Fruit fly (Drosophila melanogaster) whole organism, embryonic: ENCODE measurements around the gene Setx.

Source experiments
- CG10147 ChIP-seq: fragments of 200-800 bp; sonication (Bioruptor generic); optimal IDR thresholded peaks from 2 replicates; lab custom pipeline; 2019; ENCODE audit warnings: missing biosample characterization, mild to moderate bottlenecking, missing genetic modification characterization, moderate library complexity
- CG10274 ChIP-seq: fragments of 200-800 bp; sonication (Bioruptor generic); optimal IDR thresholded peaks from 3 replicates; lab custom pipeline; 2017; ENCODE audit warnings: missing biosample characterization, mild to moderate bottlenecking, missing genetic modification characterization
- CG11695 ChIP-seq: fragments of 200-800 bp; sonication (Bioruptor generic); IDR thresholded peaks from 3 replicates; pipeline ENCODE4 v1.3.6; 2022; ENCODE audit warnings: missing biosample characterization, missing genetic modification characterization
- CG11723 ChIP-seq: fragments of 200-800 bp; sonication (Bioruptor generic); optimal IDR thresholded peaks from 2 replicates; lab custom pipeline; 2017; ENCODE audit warnings: missing biosample characterization, mild to moderate bottlenecking, missing genetic modification characterization
- CG12236 ChIP-seq: fragments of 200-800 bp; sonication (Bioruptor generic); optimal IDR thresholded peaks from 2 replicates; lab custom pipeline; 2016; ENCODE audit warnings: missing biosample characterization, missing genetic modification characterization
- CG12391 ChIP-seq: fragments of 200-800 bp; sonication (Bioruptor generic); optimal IDR thresholded peaks from 3 replicates; lab custom pipeline; 2018; ENCODE audit warnings: missing biosample characterization, mild to moderate bottlenecking, missing genetic modification characterization, moderate library complexity
- CG15269 ChIP-seq: fragments of 200-800 bp; sonication (Bioruptor generic); optimal IDR thresholded peaks from 2 replicates; lab custom pipeline; 2018; ENCODE audit warnings: missing biosample characterization, mild to moderate bottlenecking, missing genetic modification characterization, moderate library complexity
- CG16779 ChIP-seq: fragments of 200-800 bp; sonication (Bioruptor generic); IDR thresholded peaks from 2 replicates; pipeline ENCODE4 v1.3.6; 2022; ENCODE audit warnings: missing biosample characterization, missing genetic modification characterization
- CG17361 ChIP-seq: fragments of 200-800 bp; sonication (Bioruptor generic); IDR thresholded peaks from 3 replicates; pipeline ENCODE4 v1.3.6; 2022; ENCODE audit warnings: missing biosample characterization, missing genetic modification characterization
- CG1832 ChIP-seq: fragments of 200-800 bp; sonication (Bioruptor generic); optimal IDR thresholded peaks from 2 replicates; lab custom pipeline; 2017; ENCODE audit warnings: missing biosample characterization, mild to moderate bottlenecking, missing genetic modification characterization, inconsistent platforms
- CG3065 ChIP-seq: fragments of 200-800 bp; sonication (Bioruptor generic); optimal IDR thresholded peaks from 2 replicates; lab custom pipeline; 2016; ENCODE audit warnings: missing biosample characterization, missing genetic modification characterization
- CG3407 ChIP-seq: fragments of 200-800 bp; sonication (Bioruptor generic); optimal IDR thresholded peaks from 2 replicates; lab custom pipeline; 2018; ENCODE audit warnings: missing biosample characterization, mild to moderate bottlenecking, missing genetic modification characterization
- CG3838 ChIP-seq: fragments of 200-800 bp; sonication (Bioruptor generic); optimal IDR thresholded peaks from 3 replicates; lab custom pipeline; 2016; ENCODE audit warnings: missing biosample characterization, missing genetic modification characterization
- CG43689 ChIP-seq: fragments of 200-800 bp; sonication (Bioruptor generic); IDR thresholded peaks from 2 replicates; pipeline ENCODE4 v1.3.6; 2022; ENCODE audit warnings: missing biosample characterization, missing genetic modification characterization
- CG4730 ChIP-seq: fragments of 200-800 bp; sonication (Bioruptor generic); IDR thresholded peaks from 2 replicates; pipeline ENCODE4 v1.3.6; 2022; ENCODE audit warnings: missing biosample characterization, missing genetic modification characterization
- CG5180 ChIP-seq: fragments of 200-800 bp; sonication (Bioruptor generic); optimal IDR thresholded peaks from 3 replicates; lab custom pipeline; 2017; ENCODE audit warnings: missing biosample characterization, missing genetic modification characterization, mild to moderate bottlenecking, moderate library complexity, missing genetic modification reagents
- CG6654 ChIP-seq: fragments of 200-800 bp; sonication (Bioruptor generic); optimal IDR thresholded peaks from 2 replicates; lab custom pipeline; 2017; ENCODE audit warnings: missing biosample characterization, mild to moderate bottlenecking, missing genetic modification characterization
- CG7987 ChIP-seq: fragments of 200-800 bp; sonication (Bioruptor generic); optimal IDR thresholded peaks from 2 replicates; lab custom pipeline; 2018; ENCODE audit warnings: missing biosample characterization, mild to moderate bottlenecking, missing genetic modification characterization, moderate library complexity
- CG8944 ChIP-seq: fragments of 200-800 bp; sonication (Bioruptor generic); optimal IDR thresholded peaks from 3 replicates; lab custom pipeline; 2016; ENCODE audit warnings: missing biosample characterization, missing genetic modification characterization
- CHES-1-like ChIP-seq: fragments of 200-800 bp; sonication (Bioruptor generic); optimal IDR thresholded peaks from 2 replicates; lab custom pipeline; 2016; ENCODE audit warnings: missing biosample characterization, missing genetic modification characterization
- Dbx ChIP-seq: fragments of 200-800 bp; sonication (Bioruptor generic); IDR thresholded peaks from 3 replicates; pipeline ENCODE4 v1.3.6; 2022; ENCODE audit warnings: missing biosample characterization, missing genetic modification characterization
- Dll ChIP-seq: fragments of 200-800 bp; sonication (Bioruptor generic); IDR thresholded peaks from 4 replicates; pipeline ENCODE4 v1.3.6; 2022; ENCODE audit warnings: missing biosample characterization, missing genetic modification characterization; ENCODE audit not compliant: partially characterized antibody
- Hr39 ChIP-seq: fragments of >200 bp; optimal IDR thresholded peaks from 2 replicates; lab custom pipeline; 2017
- Hr51 ChIP-seq, 2 experiments: fragments of 200-800 bp; sonication (Bioruptor generic); optimal IDR thresholded peaks; 2 replicates in 1 of 2; 3 replicates in 1 of 2; lab custom pipeline; 2016 to 2018; ENCODE audit warnings: missing biosample characterization in 2 of 2, missing genetic modification characterization in 2 of 2, mild to moderate bottlenecking in 1 of 2, moderate library complexity in 1 of 2
- Meics ChIP-seq: fragments of 200-800 bp; sonication (Bioruptor generic); optimal IDR thresholded peaks from 2 replicates; lab custom pipeline; 2017; ENCODE audit warnings: missing biosample characterization, mild to moderate bottlenecking, missing genetic modification characterization
- Mes4 ChIP-seq: fragments of 200-800 bp; sonication (Bioruptor generic); optimal IDR thresholded peaks from 2 replicates; lab custom pipeline; 2016; ENCODE audit warnings: missing biosample characterization, missing genetic modification characterization
- Sry-β ChIP-seq: fragments of 200-800 bp; sonication (Bioruptor generic); optimal IDR thresholded peaks from 2 replicates; lab custom pipeline; 2018; ENCODE audit warnings: missing biosample characterization, mild to moderate bottlenecking, missing genetic modification characterization, moderate library complexity
- Sry-δ ChIP-seq: fragments of 200-800 bp; sonication (Bioruptor generic); optimal IDR thresholded peaks from 2 replicates; lab custom pipeline; 2016; ENCODE audit warnings: missing biosample characterization, missing genetic modification characterization
- TFAM ChIP-seq: fragments of 200-800 bp; sonication (Bioruptor generic); optimal IDR thresholded peaks from 2 replicates; lab custom pipeline; 2017; ENCODE audit warnings: missing biosample characterization, missing genetic modification characterization, inconsistent platforms
- abd-A ChIP-seq: fragments of 200-800 bp; sonication (Bioruptor generic); optimal IDR thresholded peaks from 3 replicates; lab custom pipeline; 2019; ENCODE audit warnings: missing biosample characterization, mild to moderate bottlenecking, missing genetic modification characterization, moderate library complexity
- amos ChIP-seq: fragments of 200-800 bp; sonication (Bioruptor generic); IDR thresholded peaks from 2 replicates; pipeline ENCODE4 v1.3.6; 2022; ENCODE audit warnings: missing biosample characterization, missing genetic modification characterization; ENCODE audit not compliant: partially characterized antibody
- bcd ChIP-seq: fragments of 200-800 bp; sonication (Bioruptor generic); optimal IDR thresholded peaks from 2 replicates; lab custom pipeline; 2017; ENCODE audit warnings: missing biosample characterization, mild to moderate bottlenecking, missing genetic modification characterization
- bowl ChIP-seq: fragments of 200-800 bp; sonication (Bioruptor generic); IDR thresholded peaks from 2 replicates; pipeline ENCODE4 v1.3.6; 2022; ENCODE audit warnings: missing biosample characterization, missing genetic modification characterization
- cad ChIP-seq: fragments of >200 bp; optimal IDR thresholded peaks from 2 replicates; lab custom pipeline; 2017; ENCODE audit warnings: missing biosample characterization, missing genetic modification characterization
- cg ChIP-seq: fragments of 200-800 bp; sonication (Bioruptor generic); optimal IDR thresholded peaks from 3 replicates; lab custom pipeline; 2019; ENCODE audit warnings: missing biosample characterization, mild to moderate bottlenecking, missing genetic modification characterization, moderate library complexity
- ci ChIP-seq: fragments of 200-800 bp; sonication (Bioruptor generic); IDR thresholded peaks from 3 replicates; pipeline ENCODE4 v1.3.6; 2022; ENCODE audit warnings: missing biosample characterization, missing genetic modification characterization
- croc ChIP-seq: fragments of 200-800 bp; sonication (Bioruptor generic); conservative IDR thresholded peaks from 3 replicates; pipeline ENCODE4 v1.3.6; 2022; ENCODE audit warnings: missing biosample characterization, missing genetic modification characterization
- esg ChIP-seq: fragments of 200-800 bp; sonication (Bioruptor generic); conservative IDR thresholded peaks from 2 replicates; pipeline ENCODE4 v1.3.6; 2022; ENCODE audit warnings: missing biosample characterization, missing genetic modification characterization
- fd96Cb ChIP-seq: fragments of 200-800 bp; sonication (Bioruptor generic); optimal IDR thresholded peaks from 2 replicates; lab custom pipeline; 2018; ENCODE audit warnings: missing biosample characterization, mild to moderate bottlenecking, missing genetic modification characterization, moderate library complexity
- gro ChIP-seq: fragments of 200-800 bp; sonication (Bioruptor generic); optimal IDR thresholded peaks from 2 replicates; lab custom pipeline; 2016; ENCODE audit warnings: missing biosample characterization, missing genetic modification characterization
- inv ChIP-seq: fragments of 200-800 bp; sonication (Bioruptor generic); IDR thresholded peaks from 2 replicates; pipeline ENCODE4 v1.3.6; 2022; ENCODE audit warnings: missing biosample characterization, missing genetic modification characterization; ENCODE audit not compliant: partially characterized antibody
- kay ChIP-seq: fragments of 200-800 bp; sonication (Bioruptor generic); optimal IDR thresholded peaks from 2 replicates; lab custom pipeline; 2016; ENCODE audit warnings: missing biosample characterization, missing genetic modification characterization
- lilli ChIP-seq: fragments of 200-800 bp; sonication (Bioruptor generic); optimal IDR thresholded peaks from 3 replicates; lab custom pipeline; 2016; ENCODE audit warnings: missing biosample characterization, missing genetic modification characterization
- pan ChIP-seq, 4 experiments: fragments of >200 bp in 3 of 4; fragments of 200-800 bp in 1 of 4; sonication (Bioruptor generic) in 1 of 4; optimal IDR thresholded peaks in 3 of 4; IDR thresholded peaks in 1 of 4; 2 replicates each; pipeline versions ENCODE4 v1.3.6 to Lab custom; 2017 to 2022; ENCODE audit warnings: missing biosample characterization in 2 of 4, missing genetic modification characterization in 2 of 4, mixed read lengths in 1 of 4
- salm ChIP-seq: fragments of 200-800 bp; sonication (Bioruptor generic); optimal IDR thresholded peaks from 2 replicates; lab custom pipeline; 2018; ENCODE audit warnings: missing biosample characterization, mild to moderate bottlenecking, missing genetic modification characterization
- sens ChIP-seq: fragments of 200-800 bp; sonication (Bioruptor generic); peaks from one replicate; lab custom pipeline; 2016; ENCODE audit warnings: missing biosample characterization, missing genetic modification characterization
- slp2 ChIP-seq: fragments of 200-800 bp; sonication (Bioruptor generic); optimal IDR thresholded peaks from 2 replicates; lab custom pipeline; 2016; ENCODE audit warnings: missing biosample characterization, missing genetic modification characterization
- sob ChIP-seq: fragments of 200-800 bp; sonication (Bioruptor generic); IDR thresholded peaks from 2 replicates; pipeline ENCODE4 v1.3.6; 2022; ENCODE audit warnings: missing biosample characterization, missing genetic modification characterization
- tll ChIP-seq, 2 experiments: fragments of 200-800 bp in 1 of 2; fragments of >200 bp in 1 of 2; sonication (Bioruptor generic) in 1 of 2; optimal IDR thresholded peaks; 2 replicates each; lab custom pipeline; 2017 to 2019; ENCODE audit warnings: missing biosample characterization in 2 of 2, missing genetic modification characterization in 2 of 2, mild to moderate bottlenecking in 1 of 2, moderate library complexity in 1 of 2

Setx gene

dm6 chr3L:8091650-8092068 lies 45.6 kb downstream of the Setx start, which contains the start of gene CG7565 (continued):
- no peak for TF ChIP-seq CG8944 (GFP tag; lab: Kevin White, UChicago)
- no peak for TF ChIP-seq bowl (GFP tag; lab: Robert Waterston, UW)
- no peak for TF ChIP-seq esg
- peak; percentile 60 for TF ChIP-seq lilli (GFP tag; lab: Kevin White, UChicago)
- peak; percentile 5 for TF ChIP-seq CG11723 (GFP tag; lab: Kevin White, UChicago)
- TF ChIP-seq sob, result peak; percentile 58; the same call in 1 of the 2 replicates
- peak; percentile 41 to 42 for TF ChIP-seq Hr51 (GFP tag; optimal IDR thresholded peaks at IDR 0.05; lab: Kevin White, UChicago)
- TF ChIP-seq tll (GFP tag; optimal IDR thresholded peaks at IDR 0.05; lab: Kevin White, UChicago), result peak in 1 of 2 experiments; percentile 17
- no peak for TF ChIP-seq CG1832 (GFP tag; lab: Kevin White, UChicago)
- TF ChIP-seq pan (optimal IDR thresholded peaks at IDR 0.05; lab: Kevin White, UChicago), result no peak
- peak in 1 of 2 experiments; percentile 28 for TF ChIP-seq pan (GFP tag; optimal IDR thresholded peaks at IDR 0.05 in 1 of 2, IDR thresholded peaks at IDR 0.05 in 1 of 2)
- peak; percentile 75 for TF ChIP-seq abd-A (tag; lab: Kevin White, UChicago)
- no peak for TF ChIP-seq cg (GFP tag; lab: Kevin White, UChicago)
- no peak for TF ChIP-seq inv (GFP tag; lab: Robert Waterston, UW)
- no peak for TF ChIP-seq CG12236 (GFP tag; lab: Kevin White, UChicago)
- no peak for TF ChIP-seq fd96Cb
- no peak for TF ChIP-seq CG3065 (GFP tag; lab: Kevin White, UChicago)
- TF ChIP-seq salm, result peak; percentile 24
- TF ChIP-seq bcd, result no peak
- peak; percentile 49; the same call in 1 of the 3 replicates for TF ChIP-seq ci
- no peak for TF ChIP-seq CG3407 (GFP tag; lab: Kevin White, UChicago)
- TF ChIP-seq CG15269, result peak; percentile 22
- no peak for TF ChIP-seq kay (GFP tag; lab: Kevin White, UChicago)
- no peak for TF ChIP-seq TFAM (GFP tag; lab: Kevin White, UChicago)
- peak; percentile 45; the same call in 1 of the 3 replicates for TF ChIP-seq Dbx (GFP tag; lab: Robert Waterston, UW)
- peak; percentile 34 for TF ChIP-seq CG10147 (GFP tag; lab: Kevin White, UChicago)
- no peak for TF ChIP-seq cad
- no peak for TF ChIP-seq Mes4
- no peak for TF ChIP-seq CG10274 (GFP tag; lab: Kevin White, UChicago)
- peak; percentile 59 for TF ChIP-seq Meics (GFP tag; lab: Kevin White, UChicago)
- peak; percentile 64 for TF ChIP-seq Sry-δ
- TF ChIP-seq Dll (GFP tag; lab: Robert Waterston, UW), result peak; percentile 53; the same call in 1 of the 4 replicates
- TF ChIP-seq amos (GFP tag; lab: Robert Waterston, UW), result no peak; the same call in 1 of the 2 replicates
- no peak for TF ChIP-seq Hr39
- no peak for TF ChIP-seq croc (GFP tag; lab: Robert Waterston, UW)
- no peak for TF ChIP-seq CG4730 (GFP tag; lab: Robert Waterston, UW)
- no peak for TF ChIP-seq CG5180
- 0 out of 3 replicates have a peak, but pooled peaks have one; percentile 13 for TF ChIP-seq CG11695 (GFP tag; lab: Robert Waterston, UW)
- TF ChIP-seq CG3838 (GFP tag; lab: Kevin White, UChicago), result no peak
- TF ChIP-seq CHES-1-like (GFP tag; lab: Kevin White, UChicago), result peak; percentile 61
- TF ChIP-seq CG16779 (GFP tag; lab: Robert Waterston, UW), result no peak
- peak; percentile 63 for TF ChIP-seq CG7987 (GFP tag; lab: Kevin White, UChicago)
- no peak for TF ChIP-seq slp2 (GFP tag; lab: Kevin White, UChicago)
- TF ChIP-seq sens (GFP tag; lab: Kevin White, UChicago), result peak; percentile 69
- no peak for TF ChIP-seq CG43689 (GFP tag; lab: Robert Waterston, UW)
- TF ChIP-seq Sry-β (GFP tag; lab: Kevin White, UChicago), result no peak
- TF ChIP-seq CG12391 (tag; lab: Kevin White, UChicago), result peak; percentile 23
- TF ChIP-seq CG17361, result no peak
- no peak for TF ChIP-seq CG6654 (GFP tag; lab: Kevin White, UChicago)
- peak; percentile 87 for TF ChIP-seq gro
